Fruit fly (Drosophila melanogaster) Kc167 (cell line): ENCODE data around the gene Mdr65.

Experiments used
- Myc ChIP-seq: fragments of >200 bp; optimal IDR thresholded peaks from 2 replicates; lab custom pipeline; 2017; ENCODE audit warnings: missing external identifiers
- Sin3A ChIP-seq: fragments of >200 bp; optimal IDR thresholded peaks from 2 replicates; lab custom pipeline; 2018; ENCODE audit warnings: missing external identifiers
- h ChIP-seq: fragments of >200 bp; optimal IDR thresholded peaks from 3 replicates; lab custom pipeline; 2018; ENCODE audit warnings: missing external identifiers
- insv ChIP-seq: fragments of >200 bp; optimal IDR thresholded peaks from 3 replicates; lab custom pipeline; 2018; ENCODE audit warnings: missing external identifiers
- psq ChIP-seq: fragments of >200 bp; optimal IDR thresholded peaks from 2 replicates; lab custom pipeline; 2017; ENCODE audit warnings: missing external identifiers
- ttk ChIP-seq: sonication (Bioruptor generic); optimal IDR thresholded peaks from 2 replicates; lab custom pipeline; 2017; ENCODE audit warnings: missing external identifiers

Gene Mdr65

dm6 chr3L:6245646-6246045 is at the start of gene Mdr65:
TSS of gene Mdr65 (minus strand) at chr3L:6245746.
- TF ChIP-seq ttk (lab: Kevin White, UChicago) (no peak), h (lab: Kevin White, UChicago) (no peak), insv (no peak), Myc (no peak), psq (lab: Kevin White, UChicago) (no peak), Sin3A (no peak)

dm6 chr3L:6285412-6285811 is 39.9 kb upstream of the Mdr65 start:
- no peak for TF ChIP-seq insv
- no peak for TF ChIP-seq psq (lab: Kevin White, UChicago)
- TF ChIP-seq Myc: no peak
- no peak for TF ChIP-seq ttk (lab: Kevin White, UChicago)
- no peak for TF ChIP-seq Sin3A
- no peak for TF ChIP-seq h (lab: Kevin White, UChicago)

dm6 chr3L:6275487-6275886 is 29.9 kb upstream of the Mdr65 start, which contains the start of gene CG43168:
TSS of gene CG43168 (plus strand) at chr3L:6275787.
- no peak for TF ChIP-seq ttk (lab: Kevin White, UChicago)
- TF ChIP-seq Myc: no peak
- TF ChIP-seq psq (lab: Kevin White, UChicago): no peak
- TF ChIP-seq h (lab: Kevin White, UChicago): no peak

- TF ChIP-seq Myc (no peak), psq (lab: Kevin White, UChicago) (no peak), insv (no peak), h (lab: Kevin White, UChicago) (no peak), ttk (lab: Kevin White, UChicago) (no peak), Sin3A (no peak)
These were observed 29.4 kb upstream of the Mdr65 start for dm6 chr3L:6274929-6275328.

dm6 chr3L:6270283-6270682 is 24.7 kb upstream of the Mdr65 start:
- TF ChIP-seq Myc (no peak), insv (no peak), h (lab: Kevin White, UChicago) (no peak), Sin3A (no peak), psq (lab: Kevin White, UChicago) (no peak), ttk (lab: Kevin White, UChicago) (no peak)

- TF ChIP-seq Sin3A (no peak), Myc (no peak), h (lab: Kevin White, UChicago) (no peak), psq (lab: Kevin White, UChicago) (no peak), ttk (lab: Kevin White, UChicago) (no peak), insv (no peak)
These were observed 23.5 kb upstream of the Mdr65 start for dm6 chr3L:6269003-6269402.

dm6 chr3L:6268076-6268475 is 22.5 kb upstream of the Mdr65 start:
- TF ChIP-seq Myc (no peak), psq (lab: Kevin White, UChicago) (no peak), h (lab: Kevin White, UChicago) (no peak), insv (no peak), Sin3A (no peak), ttk (lab: Kevin White, UChicago) (no peak)

- no peak for TF ChIP-seq psq (lab: Kevin White, UChicago)
These were observed 22.0 kb upstream of the Mdr65 start for dm6 chr3L:6267509-6267908.

- no peak for TF ChIP-seq h (lab: Kevin White, UChicago)
- no peak for TF ChIP-seq Sin3A
- no peak for TF ChIP-seq psq (lab: Kevin White, UChicago)
- no peak for TF ChIP-seq ttk (lab: Kevin White, UChicago)
- no peak for TF ChIP-seq Myc
- TF ChIP-seq insv: no peak
These were observed 20.8 kb upstream of the Mdr65 start for dm6 chr3L:6266321-6266720.

- no peak for TF ChIP-seq insv
These were observed 18.6 kb upstream of the Mdr65 start for dm6 chr3L:6263896-6264841.

- TF ChIP-seq psq (lab: Kevin White, UChicago): no peak
- no peak for TF ChIP-seq insv
- no peak for TF ChIP-seq h (lab: Kevin White, UChicago)
- no peak for TF ChIP-seq Myc
- no peak for TF ChIP-seq Sin3A
- no peak for TF ChIP-seq ttk (lab: Kevin White, UChicago)
These were observed 17.9 kb upstream of the Mdr65 start for dm6 chr3L:6263470-6263869.

dm6 chr3L:6262644-6263404 is 17.3 kb upstream of the Mdr65 start, which contains the start of gene Ldh:
TSS of gene Ldh (minus strand) at chr3L:6262694.
- no peak for TF ChIP-seq insv
- TF ChIP-seq psq (lab: Kevin White, UChicago): no peak
- TF ChIP-seq h (lab: Kevin White, UChicago): no peak
- no peak for TF ChIP-seq Myc
- no peak for TF ChIP-seq Sin3A
- no peak for TF ChIP-seq ttk (lab: Kevin White, UChicago)

- TF ChIP-seq Sin3A: no peak
- no peak for TF ChIP-seq Myc
- no peak for TF ChIP-seq insv
- TF ChIP-seq psq (lab: Kevin White, UChicago): no peak
- no peak for TF ChIP-seq ttk (lab: Kevin White, UChicago)
- TF ChIP-seq h (lab: Kevin White, UChicago): no peak
These were observed 16.5 kb upstream of the Mdr65 start for dm6 chr3L:6262076-6262504.
